Worm (Caenorhabditis elegans): ENCODE data around the gene F14D2.14.

The F14D2.14 gene

ce11 chrII:3367100-3367499, 19.3 kb upstream of the F14D2.14 start, which contains the start of gene Y49F6C.6:
Gene Y49F6C.6 (minus strand): TSS chrII:3367200.
- TF ChIP-seq nhr-2 (tag; optimal IDR thresholded peaks at IDR 0.05), result no peak
- no peak for TF ChIP-seq ceh-39 (tag; optimal IDR thresholded peaks at IDR 0.05)
- TF ChIP-seq M03D4.4 (tag; optimal IDR thresholded peaks at IDR 0.05), result no peak
- no peak for TF ChIP-seq nhr-12 (tag; optimal IDR thresholded peaks at IDR 0.05)
- no peak for TF ChIP-seq ceh-83 (GFP tag; optimal IDR thresholded peaks at IDR 0.05)
- TF ChIP-seq ham-2 (GFP tag; optimal IDR thresholded peaks at IDR 0.05), result no peak
- TF ChIP-seq ztf-11 (tag; optimal IDR thresholded peaks at IDR 0.05), result no peak
- no peak for TF ChIP-seq nhr-76 (tag; optimal IDR thresholded peaks at IDR 0.05)
- TF ChIP-seq elt-1 (tag; optimal IDR thresholded peaks at IDR 0.05; ENCODE audit: borderline replicate concordance, insufficient read depth), result no peak
- TF ChIP-seq ceh-43 (GFP tag; optimal IDR thresholded peaks at IDR 0.05), result no peak
- TF ChIP-seq mab-5 (tag; optimal IDR thresholded peaks at IDR 0.05), result no peak
- TF ChIP-seq lin-32 (GFP tag; optimal IDR thresholded peaks at IDR 0.05), result no peak
- TF ChIP-seq ces-1 (GFP tag; optimal IDR thresholded peaks at IDR 0.05), result no peak
- no peak for TF ChIP-seq nhr-28 (tag; optimal IDR thresholded peaks at IDR 0.05)
- TF ChIP-seq lsy-2 (tag; optimal IDR thresholded peaks at IDR 0.05), result no peak

- no peak for TF ChIP-seq drap-1 (GFP tag; optimal IDR thresholded peaks at IDR 0.05)
These were observed 11.0 kb upstream of the F14D2.14 start, which contains the start of the genes lido-14 and bath-27 for ce11 chrII:3358834-3359233. Gene lido-14 (plus strand): TSS chrII:3359134. Gene bath-27 (plus strand): TSS chrII:3359139.

ce11 chrII:3349820-3350291, 2.1 kb upstream of the F14D2.14 start, which contains the start of gene F14D2.8:
Gene F14D2.8 (minus strand): TSS chrII:3349870.
- TF ChIP-seq ceh-39 (tag; optimal IDR thresholded peaks at IDR 0.05) (no peak), pha-4 (tag; optimal IDR thresholded peaks at IDR 0.05) (no peak), hlh-1 (tag; optimal IDR thresholded peaks at IDR 0.05) (no peak), sem-2 (GFP tag; optimal IDR thresholded peaks at IDR 0.05) (no peak), nhr-2 (tag; optimal IDR thresholded peaks at IDR 0.05) (no peak), ham-2 (GFP tag; optimal IDR thresholded peaks at IDR 0.05) (no peak), nhr-237 (tag; optimal IDR thresholded peaks at IDR 0.05) (no peak), mls-2 (tag; optimal IDR thresholded peaks at IDR 0.05) (no peak), lin-13 (tag; optimal IDR thresholded peaks at IDR 0.05) (no peak), flh-1 (GFP tag; optimal IDR thresholded peaks at IDR 0.05) (no peak), ztf-11 (tag; optimal IDR thresholded peaks at IDR 0.05) (no peak)

- TF ChIP-seq drap-1 (GFP tag; optimal IDR thresholded peaks at IDR 0.05) (no peak), pha-4 (tag; optimal IDR thresholded peaks at IDR 0.05) (no peak), ztf-11 (tag; optimal IDR thresholded peaks at IDR 0.05) (no peak), ceh-39 (tag; optimal IDR thresholded peaks at IDR 0.05) (no peak), mls-2 (tag; optimal IDR thresholded peaks at IDR 0.05) (no peak), zip-8 (tag; optimal IDR thresholded peaks at IDR 0.05) (no peak)
These were observed 1.4 kb downstream of the F14D2.14 start, which contains the start of gene bath-30 for ce11 chrII:3346328-3346780. Gene bath-30 (minus strand): TSS chrII:3346378.

- TF ChIP-seq flh-1 (GFP tag; optimal IDR thresholded peaks at IDR 0.05) (no peak), mab-5 (tag; optimal IDR thresholded peaks at IDR 0.05) (no peak), zip-8 (tag; optimal IDR thresholded peaks at IDR 0.05) (no peak), sptf-1 (tag; optimal IDR thresholded peaks at IDR 0.05) (no peak), drap-1 (GFP tag; optimal IDR thresholded peaks at IDR 0.05) (no peak), tbx-8 (GFP tag; optimal IDR thresholded peaks at IDR 0.05) (no peak), ceh-39 (tag; optimal IDR thresholded peaks at IDR 0.05) (no peak), cnd-1 (tag; optimal IDR thresholded peaks at IDR 0.05) (no peak), bed-3 (GFP tag; optimal IDR thresholded peaks at IDR 0.05) (no peak), ham-2 (GFP tag; optimal IDR thresholded peaks at IDR 0.05) (no peak), mep-1 (tag; optimal IDR thresholded peaks at IDR 0.05) (no peak), ces-1 (GFP tag; optimal IDR thresholded peaks at IDR 0.05) (no peak), lin-32 (GFP tag; optimal IDR thresholded peaks at IDR 0.05) (no peak), lin-13 (tag; optimal IDR thresholded peaks at IDR 0.05) (no peak), nhr-12 (tag; optimal IDR thresholded peaks at IDR 0.05) (no peak), pha-4 (tag; optimal IDR thresholded peaks at IDR 0.05) (no peak)
These were observed 2.9 kb downstream of the F14D2.14 start, which contains the start of gene bath-28 for ce11 chrII:3344917-3345316. Gene bath-28 (minus strand): TSS chrII:3344967.

ce11 chrII:3343714-3344113, 4.1 kb downstream of the F14D2.14 start, which contains the start of gene F14D2.15:
Gene F14D2.15 (minus strand): TSS chrII:3343814.
- TF ChIP-seq mep-1 (tag; optimal IDR thresholded peaks at IDR 0.05) (no peak), mab-5 (tag; optimal IDR thresholded peaks at IDR 0.05) (no peak), tbx-8 (GFP tag; optimal IDR thresholded peaks at IDR 0.05) (no peak), ham-2 (GFP tag; optimal IDR thresholded peaks at IDR 0.05) (no peak), lin-32 (GFP tag; optimal IDR thresholded peaks at IDR 0.05) (no peak), elt-3 (tag; optimal IDR thresholded peaks at IDR 0.05) (no peak), ztf-11 (tag; optimal IDR thresholded peaks at IDR 0.05) (no peak), ceh-43 (GFP tag; optimal IDR thresholded peaks at IDR 0.05) (no peak), drap-1 (GFP tag; optimal IDR thresholded peaks at IDR 0.05) (no peak), snpc-4 (tag; optimal IDR thresholded peaks at IDR 0.05) (no peak), M03D4.4 (tag; optimal IDR thresholded peaks at IDR 0.05) (no peak), flh-1 (GFP tag; optimal IDR thresholded peaks at IDR 0.05) (no peak), nhr-76 (tag; optimal IDR thresholded peaks at IDR 0.05) (no peak), nhr-12 (tag; optimal IDR thresholded peaks at IDR 0.05) (no peak)
